Worm (Caenorhabditis elegans) whole organism, L2 larva: ENCODE data around the gene B0361.4.

Experiments
- F13H6.1 ChIP-seq: sonication (generic microtip); optimal IDR thresholded peaks from 2 replicates; lab custom pipeline; 2016; ENCODE audit warnings: missing genetic modification characterization, missing compliant biosample characterization
- alr-1 ChIP-seq: fragments of 150-350 bp; optimal IDR thresholded peaks from 2 replicates; lab custom pipeline; 2014; ENCODE audit warnings: missing biosample characterization, missing genetic modification characterization
- ceh-82 ChIP-seq: fragments of 150-350 bp; optimal IDR thresholded peaks from 2 replicates; lab custom pipeline; 2014; ENCODE audit warnings: missing biosample characterization, missing genetic modification characterization
- fos-1 ChIP-seq: fragments of 150-350 bp; optimal IDR thresholded peaks from 2 replicates; lab custom pipeline; 2014; ENCODE audit warnings: missing biosample characterization, missing genetic modification characterization
- lsy-2 ChIP-seq, 2 experiments: fragments of 150-350 bp in 1 of 2; sonication (generic microtip) in 1 of 2; optimal IDR thresholded peaks; 2 replicates each; lab custom pipeline; 2014 to 2017; ENCODE audit warnings: missing biosample characterization in 2 of 2, missing genetic modification characterization in 2 of 2
- nhr-10 ChIP-seq: sonication (generic microtip); optimal IDR thresholded peaks from 2 replicates; lab custom pipeline; 2017; ENCODE audit warnings: missing biosample characterization, missing genetic modification characterization
- nhr-12 ChIP-seq: fragments of 150-350 bp; optimal IDR thresholded peaks from 2 replicates; lab custom pipeline; 2014; ENCODE audit warnings: missing biosample characterization, missing genetic modification characterization
- nhr-237 ChIP-seq: fragments of 150-350 bp; optimal IDR thresholded peaks from 2 replicates; lab custom pipeline; 2014; ENCODE audit warnings: missing biosample characterization, missing genetic modification characterization
- snpc-4 ChIP-seq: fragments of 150-350 bp; optimal IDR thresholded peaks from 2 replicates; lab custom pipeline; 2014; ENCODE audit warnings: missing biosample characterization, missing genetic modification characterization
- unc-55 ChIP-seq: fragments of 150-350 bp; sonication (generic microtip); optimal IDR thresholded peaks from 3 replicates; lab custom pipeline; 2014; ENCODE audit warnings: missing biosample characterization, missing genetic modification reagents, missing genetic modification characterization
- zag-1 ChIP-seq: fragments of 150-350 bp; optimal IDR thresholded peaks from 2 replicates; lab custom pipeline; 2014; ENCODE audit warnings: missing biosample characterization, missing genetic modification characterization
- ztf-11 ChIP-seq: sonication (generic microtip); optimal IDR thresholded peaks from 2 replicates; lab custom pipeline; 2017; ENCODE audit warnings: missing biosample characterization, missing genetic modification characterization
- ztf-4 ChIP-seq: fragments of 150-350 bp; optimal IDR thresholded peaks from 2 replicates; lab custom pipeline; 2014; ENCODE audit warnings: missing biosample characterization, missing genetic modification characterization

ce11 chrIII:7210486-7210885 lies 48.3 kb upstream of the B0361.4 start:
- TF ChIP-seq F13H6.1 (no peak), alr-1 (tag; lab: Kevin White, UChicago) (no peak), lsy-2 (tag; optimal IDR thresholded peaks at IDR 0.05; lab: Kevin White, UChicago) (no peak), nhr-237 (tag; lab: Kevin White, UChicago) (no peak), nhr-12 (no peak), ceh-82 (tag; lab: Kevin White, UChicago) (no peak), zag-1 (tag; lab: Kevin White, UChicago) (no peak), fos-1 (tag; lab: Kevin White, UChicago) (no peak), ztf-11 (tag; lab: Kevin White, UChicago) (no peak), unc-55 (GFP tag; lab: Kevin White, UChicago) (peak; percentile 22), ztf-4 (tag; lab: Kevin White, UChicago) (no peak), snpc-4 (tag; lab: Kevin White, UChicago) (no peak), nhr-10 (tag; lab: Kevin White, UChicago) (no peak)
